Worm (Caenorhabditis elegans): ENCODE data around the gene pho-7.

pho-7 gene

ce11 chrX:10953834-10954233 is 12.7 kb upstream of the pho-7 start, which contains the start of gene pbo-4:
TSS of gene pbo-4 (plus strand) at chrX:10954134.
- TF ChIP-seq fos-1 (tag; optimal IDR thresholded peaks at IDR 0.05) (no peak), jun-1 (tag; optimal IDR thresholded peaks at IDR 0.05) (no peak), gei-8 (GFP tag; optimal IDR thresholded peaks at IDR 0.05) (no peak), snpc-1.2 (GFP tag; IDR thresholded peaks at IDR 0.05) (no peak), spr-3 (GFP tag; optimal IDR thresholded peaks at IDR 0.05) (no peak), nhr-42 (GFP tag; IDR thresholded peaks at IDR 0.05) (no peak), T20F7.1 (GFP tag; optimal IDR thresholded peaks at IDR 0.05) (no peak), nhr-48 (tag; optimal IDR thresholded peaks at IDR 0.05) (no peak)

ce11 chrX:10951922-10952321 is 10.8 kb upstream of the pho-7 start:
- TF ChIP-seq nhr-48 (tag; optimal IDR thresholded peaks at IDR 0.05) (peak; percentile 39), dmd-6 (GFP tag; IDR thresholded peaks at IDR 0.05) (0 out of 2 replicates have a peak, but pooled peaks have one; percentile 15), daf-16 (GFP tag; optimal IDR thresholded peaks at IDR 0.05) (no peak), daf-16 (tag; optimal IDR thresholded peaks at IDR 0.05) (peak; percentile 66), F37D6.2 (tag; optimal IDR thresholded peaks at IDR 0.05) (no peak), F44E2.7 (GFP tag; IDR thresholded peaks at IDR 0.05) (no peak), php-3 (GFP tag; IDR thresholded peaks at IDR 0.05) (peak; percentile 88), dve-1 (tag; optimal IDR thresholded peaks at IDR 0.05; ENCODE audit: insufficient read depth) (peak; percentile 39)

ce11 chrX:10951168-10951567 is 10.0 kb upstream of the pho-7 start, which contains the start of gene K09C8.7:
TSS of gene K09C8.7 (minus strand) at chrX:10951393.
- TF ChIP-seq hlh-30 (tag; optimal IDR thresholded peaks at IDR 0.05; ENCODE audit: insufficient read depth) = peak; percentile 13
- peak in 1 of 2 experiments; percentile 74 for TF ChIP-seq unc-62 (GFP tag; optimal IDR thresholded peaks at IDR 0.05 in 1 of 2)
- no peak for TF ChIP-seq unc-62 (tag; optimal IDR thresholded peaks at IDR 0.05)
- no peak for TF ChIP-seq daf-16 (GFP tag; optimal IDR thresholded peaks at IDR 0.05)
- TF ChIP-seq daf-16 (tag; optimal IDR thresholded peaks at IDR 0.05) = peak; percentile 86
- no peak for TF ChIP-seq vab-7 (GFP tag; IDR thresholded peaks at IDR 0.05)

- TF ChIP-seq spr-3 (GFP tag; optimal IDR thresholded peaks at IDR 0.05) (no peak), attf-4 (tag; optimal IDR thresholded peaks at IDR 0.05) (no peak), egl-43 (GFP tag; IDR thresholded peaks at IDR 0.05) (no peak), pqm-1 (tag; optimal IDR thresholded peaks at IDR 0.05) (no peak), lin-39 (tag; optimal IDR thresholded peaks at IDR 0.05) (no peak), lin-1 (GFP tag; IDR thresholded peaks at IDR 0.05) (no peak), nhr-111 (GFP tag; optimal IDR thresholded peaks at IDR 0.05) (no peak), snpc-4 (tag; optimal IDR thresholded peaks at IDR 0.05) (no peak), nhr-41 (GFP tag; IDR thresholded peaks at IDR 0.05) (no peak), dmd-9 (GFP tag; IDR thresholded peaks at IDR 0.05) (no peak), daf-16 (GFP tag; optimal IDR thresholded peaks at IDR 0.05) (no peak), daf-16 (tag; optimal IDR thresholded peaks at IDR 0.05) (no peak), daf-12 (tag; optimal IDR thresholded peaks at IDR 0.05) (no peak), nhr-48 (tag; optimal IDR thresholded peaks at IDR 0.05) (no peak), ceh-20 (GFP tag; IDR thresholded peaks at IDR 0.05) (no peak), ztf-7 (tag; optimal IDR thresholded peaks at IDR 0.05) (no peak), F37D6.2 (tag; optimal IDR thresholded peaks at IDR 0.05) (no peak), nhr-102 (tag; optimal IDR thresholded peaks at IDR 0.05) (no peak), madf-9 (GFP tag; conservative IDR thresholded peaks at IDR 0.05) (no peak), lin-15B (tag; optimal IDR thresholded peaks at IDR 0.05) (no peak), hif-1 (tag; optimal IDR thresholded peaks at IDR 0.05) (no peak)
Observed at ce11 chrX:10948852-10949251, 7.7 kb upstream of the pho-7 start, which contains the start of gene T21B6.3. TSS of gene T21B6.3 (minus strand) at chrX:10948952.

Data from whole organism, L4 larva.